Worm (Caenorhabditis elegans) whole organism, L1 larva: ENCODE results near the gene ZC513.14.

Source experiments
- C16A3.4 ChIP-seq: fragments of 150-350 bp; optimal IDR thresholded peaks from 2 replicates; lab custom pipeline; 2014; ENCODE audit warnings: missing biosample characterization, missing genetic modification characterization
- C34B4.2 ChIP-seq: sonication (generic microtip); optimal IDR thresholded peaks from 2 replicates; lab custom pipeline; 2017; ENCODE audit warnings: mild to moderate bottlenecking, missing genetic modification characterization, missing compliant biosample characterization
- F16B12.6 ChIP-seq: fragments of 150-350 bp; optimal IDR thresholded peaks from 2 replicates; lab custom pipeline; 2014; ENCODE audit warnings: missing biosample characterization, missing genetic modification characterization
- aha-1 ChIP-seq: fragments of 150-350 bp; optimal IDR thresholded peaks from 2 replicates; lab custom pipeline; 2014; ENCODE audit warnings: missing biosample characterization, missing genetic modification characterization
- alr-1 ChIP-seq: fragments of 200-800 bp; sonication (Bioruptor generic); optimal IDR thresholded peaks from 2 replicates; lab custom pipeline; 2018; ENCODE audit warnings: borderline replicate concordance, mild to moderate bottlenecking, missing genetic modification characterization, missing compliant biosample characterization
- ama-1 ChIP-seq: fragments of 150-350 bp; optimal IDR thresholded peaks from 2 replicates; lab custom pipeline; 2014
- ceh-63 ChIP-seq: fragments of 200-800 bp; sonication (Bioruptor generic); optimal IDR thresholded peaks from 2 replicates; lab custom pipeline; 2018; ENCODE audit warnings: mild to moderate bottlenecking, missing genetic modification characterization, missing compliant biosample characterization
- ceh-88 ChIP-seq: fragments of 200-800 bp; sonication (Bioruptor generic); IDR thresholded peaks from 2 replicates; pipeline ENCODE4 v1.3.6; 2022; ENCODE audit warnings: missing genetic modification characterization, missing compliant biosample characterization
- ceh-90 ChIP-seq: sonication (generic microtip); optimal IDR thresholded peaks from 2 replicates; lab custom pipeline; 2016; ENCODE audit warnings: missing genetic modification characterization, missing compliant biosample characterization
- dsc-1 ChIP-seq: sonication (generic microtip); optimal IDR thresholded peaks from 2 replicates; lab custom pipeline; 2016; ENCODE audit warnings: mild to moderate bottlenecking, missing genetic modification characterization, missing compliant biosample characterization
- efl-1 ChIP-seq, 4 experiments: fragments of 150-350 bp; optimal IDR thresholded peaks in 3 of 4; peaks in 1 of 4; 1 replicate in 1 of 4; 2 replicates in 3 of 4; lab custom pipeline; 2014; ENCODE audit warnings: missing biosample characterization in 2 of 4, missing genetic modification characterization in 2 of 4, missing genetic modification reagents in 2 of 4
- efl-3 ChIP-seq: fragments of 200-800 bp; sonication (Bioruptor generic); optimal IDR thresholded peaks from 2 replicates; lab custom pipeline; 2018; ENCODE audit warnings: mild to moderate bottlenecking, missing genetic modification characterization, missing compliant biosample characterization
- egl-13 ChIP-seq: sonication (generic microtip); optimal IDR thresholded peaks from 2 replicates; lab custom pipeline; 2016; ENCODE audit warnings: missing genotype, missing genetic modification reagents, missing genetic modification characterization, missing compliant biosample characterization
- elt-3 ChIP-seq, 6 experiments: fragments of 150-350 bp in 1 of 6; sonication (generic microtip); optimal IDR thresholded peaks; 2 replicates each; lab custom pipeline; 2017 to 2018; ENCODE audit warnings: missing biosample characterization in 6 of 6, missing genetic modification characterization in 6 of 6, inconsistent platforms in 1 of 6
- ets-5 ChIP-seq: fragments of 200-800 bp; sonication (Bioruptor generic); IDR thresholded peaks from 2 replicates; pipeline ENCODE4 v1.3.6; 2022; ENCODE audit warnings: missing genetic modification characterization, missing compliant biosample characterization
- fkh-4 ChIP-seq: sonication (generic microtip); optimal IDR thresholded peaks from 2 replicates; lab custom pipeline; 2016; ENCODE audit warnings: missing compliant biosample characterization, missing genetic modification characterization, borderline replicate concordance
- fos-1 ChIP-seq: fragments of 150-350 bp; optimal IDR thresholded peaks from 2 replicates; lab custom pipeline; 2014; ENCODE audit warnings: missing biosample characterization, missing genetic modification characterization
- grh-1 ChIP-seq: fragments of 200-800 bp; sonication (Bioruptor generic); IDR thresholded peaks from 2 replicates; pipeline ENCODE4 v1.3.6; 2022; ENCODE audit warnings: missing genetic modification reagents, missing genetic modification characterization, missing compliant biosample characterization
- hlh-17 ChIP-seq: fragments of 200-800 bp; sonication (Bioruptor generic); optimal IDR thresholded peaks from 2 replicates; lab custom pipeline; 2018; ENCODE audit warnings: missing genetic modification characterization, mild to moderate bottlenecking, missing compliant biosample characterization, moderate library complexity, borderline replicate concordance
- hpl-2 ChIP-seq: fragments of 150-350 bp; optimal IDR thresholded peaks from 2 replicates; lab custom pipeline; 2014; ENCODE audit warnings: missing biosample characterization, missing genetic modification reagents, missing genetic modification characterization
- lin-13 ChIP-seq: fragments of 150-350 bp; optimal IDR thresholded peaks from 2 replicates; lab custom pipeline; 2014; ENCODE audit warnings: missing biosample characterization, missing genetic modification reagents, missing genetic modification characterization
- lin-14 ChIP-seq: fragments of 200-800 bp; sonication (Bioruptor generic); optimal IDR thresholded peaks from 2 replicates; lab custom pipeline; 2018; ENCODE audit warnings: mild to moderate bottlenecking, missing genetic modification characterization, moderate library complexity, missing compliant biosample characterization
- lin-15B ChIP-seq: fragments of 150-350 bp; sonication (generic microtip); optimal IDR thresholded peaks from 3 replicates; lab custom pipeline; 2014; ENCODE audit warnings: missing biosample characterization, missing genetic modification characterization
- lin-35 ChIP-seq, 2 experiments: fragments of 150-350 bp; optimal IDR thresholded peaks; 2 replicates each; lab custom pipeline; 2014; ENCODE audit warnings: missing biosample characterization in 2 of 2, missing genetic modification characterization in 2 of 2, missing genetic modification reagents in 2 of 2
- lin-39 ChIP-seq: fragments of 150-350 bp; optimal IDR thresholded peaks from 2 replicates; lab custom pipeline; 2014; ENCODE audit warnings: missing biosample characterization, missing genetic modification reagents, missing genetic modification characterization
- lsy-2 ChIP-seq, 2 experiments: fragments of 150-350 bp; optimal IDR thresholded peaks; 2 replicates each; lab custom pipeline; 2014; ENCODE audit warnings: missing biosample characterization in 2 of 2, missing genetic modification characterization in 2 of 2
- mab-9 ChIP-seq: fragments of 200-800 bp; sonication (Bioruptor generic); IDR thresholded peaks from 2 replicates; pipeline ENCODE4 v1.3.6; 2022; ENCODE audit warnings: missing genetic modification reagents, missing genetic modification characterization, missing compliant biosample characterization
- nhr-237 ChIP-seq: fragments of 150-350 bp; optimal IDR thresholded peaks from 2 replicates; lab custom pipeline; 2014; ENCODE audit warnings: missing biosample characterization, missing genetic modification characterization
- nhr-28 ChIP-seq: fragments of 150-350 bp; optimal IDR thresholded peaks from 2 replicates; lab custom pipeline; 2014; ENCODE audit warnings: missing biosample characterization, missing genetic modification characterization
- nhr-47 ChIP-seq: sonication (generic microtip); optimal IDR thresholded peaks from 2 replicates; lab custom pipeline; 2016; ENCODE audit warnings: mild to moderate bottlenecking, missing genetic modification characterization, moderate library complexity, missing compliant biosample characterization
- nhr-76 ChIP-seq: sonication (generic microtip); optimal IDR thresholded peaks from 2 replicates; lab custom pipeline; 2017; ENCODE audit warnings: missing biosample characterization, missing genetic modification characterization
- nhr-84 ChIP-seq: sonication (generic microtip); optimal IDR thresholded peaks from 2 replicates; lab custom pipeline; 2017; ENCODE audit warnings: missing biosample characterization, missing genetic modification characterization
- nhr-85 ChIP-seq: sonication (generic microtip); peaks from one replicate; lab custom pipeline; 2016; ENCODE audit warnings: missing genetic modification characterization, inconsistent platforms, missing compliant biosample characterization
- pag-3 ChIP-seq: sonication (generic microtip); optimal IDR thresholded peaks from 2 replicates; lab custom pipeline; 2017; ENCODE audit warnings: missing genetic modification characterization, mild to moderate bottlenecking, missing compliant biosample characterization, antibody characterized with exemption, borderline replicate concordance; ENCODE audit not compliant: insufficient read depth
- pqm-1 ChIP-seq: sonication (generic microtip); optimal IDR thresholded peaks from 3 replicates; lab custom pipeline; 2017; ENCODE audit warnings: missing biosample characterization, missing genetic modification characterization
- rnt-1 ChIP-seq: sonication (generic microtip); optimal IDR thresholded peaks from 2 replicates; lab custom pipeline; 2016; ENCODE audit warnings: mild to moderate bottlenecking, missing genetic modification characterization, moderate library complexity, missing compliant biosample characterization
- skn-1 ChIP-seq: fragments of 150-350 bp; optimal IDR thresholded peaks from 2 replicates; lab custom pipeline; 2014; ENCODE audit warnings: missing biosample characterization, missing genetic modification characterization
- snpc-4 ChIP-seq: fragments of 150-350 bp; optimal IDR thresholded peaks from 2 replicates; lab custom pipeline; 2014; ENCODE audit warnings: missing biosample characterization, missing genetic modification characterization
- sox-4 ChIP-seq: sonication (generic microtip); optimal IDR thresholded peaks from 2 replicates; lab custom pipeline; 2016; ENCODE audit warnings: missing genetic modification characterization, missing compliant biosample characterization
- sptf-1 ChIP-seq: fragments of 150-350 bp; optimal IDR thresholded peaks from 2 replicates; lab custom pipeline; 2014; ENCODE audit warnings: missing biosample characterization, missing genetic modification characterization
- sup-37 ChIP-seq: fragments of 200-800 bp; sonication (Bioruptor generic); optimal IDR thresholded peaks from 2 replicates; lab custom pipeline; 2018; ENCODE audit warnings: mild to moderate bottlenecking, missing genetic modification characterization, missing compliant biosample characterization
- swsn-7 ChIP-seq: sonication (generic microtip); optimal IDR thresholded peaks from 2 replicates; lab custom pipeline; 2016; ENCODE audit warnings: missing genetic modification characterization, missing compliant biosample characterization
- tbx-2 ChIP-seq: sonication (generic microtip); optimal IDR thresholded peaks from 2 replicates; lab custom pipeline; 2016; ENCODE audit warnings: missing genetic modification characterization, missing compliant biosample characterization
- tlp-1 ChIP-seq: fragments of 150-350 bp; optimal IDR thresholded peaks from 2 replicates; lab custom pipeline; 2014; ENCODE audit warnings: missing biosample characterization, missing genetic modification characterization
- unc-130 ChIP-seq: fragments of 150-350 bp; optimal IDR thresholded peaks from 2 replicates; lab custom pipeline; 2017; ENCODE audit warnings: missing biosample characterization, missing genetic modification characterization, inconsistent platforms
- unc-62 ChIP-seq: fragments of 150-350 bp; optimal IDR thresholded peaks from 2 replicates; lab custom pipeline; 2014; ENCODE audit warnings: missing biosample characterization, missing genetic modification reagents, missing genetic modification characterization
- unc-86 ChIP-seq: sonication (generic microtip); optimal IDR thresholded peaks from 2 replicates; lab custom pipeline; 2016; ENCODE audit warnings: missing genetic modification characterization, missing compliant biosample characterization
- unc-98 ChIP-seq: fragments of 200-800 bp; sonication (Bioruptor generic); IDR thresholded peaks from 2 replicates; pipeline ENCODE4 v1.3.6; 2022; ENCODE audit warnings: missing genetic modification characterization, missing compliant biosample characterization
- xbp-1 ChIP-seq: sonication (generic microtip); optimal IDR thresholded peaks from 2 replicates; lab custom pipeline; 2016; ENCODE audit warnings: missing genetic modification characterization, missing compliant biosample characterization
- zag-1 ChIP-seq: fragments of 150-350 bp; optimal IDR thresholded peaks from 2 replicates; lab custom pipeline; 2014; ENCODE audit warnings: missing biosample characterization, missing genetic modification characterization
- ztf-11 ChIP-seq, 2 experiments: sonication (generic microtip); optimal IDR thresholded peaks; 2 replicates each; lab custom pipeline; 2016 to 2017; ENCODE audit warnings: missing genetic modification characterization in 2 of 2, missing biosample characterization in 1 of 2, missing compliant biosample characterization in 1 of 2

Gene ZC513.14

ce11 chrV:8040247-8041084 lies 4.6 kb upstream of the ZC513.14 start (continued):
- TF ChIP-seq C16A3.4 (tag; lab: Kevin White, UChicago) (peak; percentile 4), nhr-84 (tag; lab: Kevin White, UChicago) (no peak), ceh-88 (GFP tag; lab: Robert Waterston, UW) (no peak), tbx-2 (peak; percentile 30), fkh-4 (no peak), sptf-1 (no peak), F16B12.6 (no peak), snpc-4 (tag; lab: Kevin White, UChicago) (no peak), C34B4.2 (tag; lab: Kevin White, UChicago) (no peak), nhr-28 (tag; lab: Kevin White, UChicago) (no peak), unc-130 (tag; lab: Kevin White, UChicago) (peak; percentile 3), nhr-76 (no peak), ceh-63 (GFP tag; lab: Kevin White, UChicago) (no peak), unc-98 (GFP tag; lab: Robert Waterston, UW) (no peak), elt-3 (tag; optimal IDR thresholded peaks at IDR 0.05; lab: Kevin White, UChicago) (peak; percentile 22 to 94 (median 76)), hlh-17 (GFP tag; lab: Kevin White, UChicago) (no peak), lin-35 (GFP tag; optimal IDR thresholded peaks at IDR 0.05; lab: Kevin White, UChicago) (peak in 1 of 2 experiments; percentile 10), skn-1 (tag; lab: Kevin White, UChicago) (no peak), ztf-11 (tag; optimal IDR thresholded peaks at IDR 0.05; lab: Kevin White, UChicago) (no peak), aha-1 (tag; lab: Kevin White, UChicago) (no peak), ets-5 (GFP tag; lab: Robert Waterston, UW) (no peak), pqm-1 (tag; lab: Kevin White, UChicago) (no peak), alr-1 (tag; lab: Kevin White, UChicago) (no peak), grh-1 (GFP tag; lab: Robert Waterston, UW) (no peak), unc-62 (GFP tag; lab: Kevin White, UChicago) (no peak), ama-1 (lab: Kevin White, UChicago) (peak; percentile 78), unc-86 (no peak), sox-4 (tag; lab: Kevin White, UChicago) (no peak), dsc-1 (no peak), rnt-1 (tag; lab: Kevin White, UChicago) (no peak), xbp-1 (tag; lab: Kevin White, UChicago) (no peak), nhr-237 (tag; lab: Kevin White, UChicago) (no peak)

ce11 chrV:8039606-8040005 lies 3.8 kb upstream of the ZC513.14 start:
- no peak for TF ChIP-seq rnt-1 (tag; lab: Kevin White, UChicago)
- TF ChIP-seq unc-130 (tag; lab: Kevin White, UChicago), result no peak
- no peak for TF ChIP-seq lin-39 (tag; lab: Kevin White, UChicago)
- TF ChIP-seq ceh-88 (GFP tag; lab: Robert Waterston, UW), result no peak
- no peak for TF ChIP-seq ceh-90 (tag; lab: Kevin White, UChicago)
- TF ChIP-seq sup-37 (GFP tag; lab: Kevin White, UChicago), result no peak
- no peak for TF ChIP-seq fkh-4
- TF ChIP-seq pag-3 (tag; lab: Kevin White, UChicago), result no peak
- no peak for TF ChIP-seq tlp-1 (tag; lab: Kevin White, UChicago)
- no peak for TF ChIP-seq zag-1 (tag; lab: Kevin White, UChicago)
- TF ChIP-seq lin-13 (GFP tag; lab: Kevin White, UChicago), result no peak
- TF ChIP-seq efl-3 (GFP tag; lab: Kevin White, UChicago), result no peak
- TF ChIP-seq nhr-47 (tag; lab: Kevin White, UChicago), result no peak
- peak; percentile 6 for TF ChIP-seq nhr-85
- no peak for TF ChIP-seq lsy-2 (tag; optimal IDR thresholded peaks at IDR 0.05; lab: Kevin White, UChicago)
- TF ChIP-seq fos-1 (tag; lab: Kevin White, UChicago), result no peak
- no peak for TF ChIP-seq mab-9 (GFP tag; lab: Robert Waterston, UW)
- TF ChIP-seq hpl-2 (GFP tag; lab: Kevin White, UChicago), result no peak
- peak; percentile 8 for TF ChIP-seq lin-14 (GFP tag; lab: Kevin White, UChicago)
- no peak for TF ChIP-seq efl-1 (optimal IDR thresholded peaks at IDR 0.05; lab: Kevin White, UChicago)
- peak in 1 of 2 experiments; percentile 68 for TF ChIP-seq efl-1 (GFP tag; optimal IDR thresholded peaks at IDR 0.05 in 1 of 2; lab: Kevin White, UChicago)
- TF ChIP-seq egl-13 (tag; lab: Kevin White, UChicago), result no peak
- no peak for TF ChIP-seq swsn-7 (tag; lab: Kevin White, UChicago)
- no peak for TF ChIP-seq lin-15B (tag; lab: Kevin White, UChicago)
- no peak for TF ChIP-seq F16B12.6
